Worm (Caenorhabditis elegans) whole organism, L4/young adult: ENCODE results near the gene Y57G11C.48.
"Not testable (repeated sequence)": the region's sequence is repeated elsewhere in the genome, so short reads cannot be mapped to it uniquely, and the experiment has no call there.

Experiments
- W03F9.2 ChIP-seq: fragments of 150-350 bp; optimal IDR thresholded peaks from 2 replicates; lab custom pipeline; 2014; ENCODE audit warnings: missing biosample characterization, missing genetic modification characterization
- dao-5 ChIP-seq: sonication (generic microtip); optimal IDR thresholded peaks from 2 replicates; lab custom pipeline; 2016; ENCODE audit warnings: missing genotype, missing genetic modification characterization, moderate library complexity, missing compliant biosample characterization
- him-1 ChIP-seq: sonication (generic microtip); optimal IDR thresholded peaks from 2 replicates; lab custom pipeline; 2016; ENCODE audit warnings: missing genotype, missing genetic modification reagents, missing genetic modification characterization, missing compliant biosample characterization

Gene Y57G11C.48

ce11 chrIV:14944234-14944633 is at the start of gene Y57G11C.48:
Gene Y57G11C.48 (minus strand): TSS chrIV:14944334.
- TF ChIP-seq W03F9.2 (tag; lab: Kevin White, UChicago) (no peak), him-1 (no peak), dao-5 (tag; lab: Kevin White, UChicago) (no peak)

- TF ChIP-seq dao-5 (tag; lab: Kevin White, UChicago) (no peak), him-1 (no peak), W03F9.2 (tag; lab: Kevin White, UChicago) (no peak)
Measured at ce11 chrIV:14986684-14987083, 42.5 kb upstream of the Y57G11C.48 start, which contains the start of gene dpy-4. Gene dpy-4 (minus strand): TSS chrIV:14986784.

ce11 chrIV:14985859-14986258 is 41.7 kb upstream of the Y57G11C.48 start:
- TF ChIP-seq him-1: no peak
- TF ChIP-seq dao-5 (tag; lab: Kevin White, UChicago): no peak
- no peak for TF ChIP-seq W03F9.2 (tag; lab: Kevin White, UChicago)

ce11 chrIV:14985019-14985418 is 40.9 kb upstream of the Y57G11C.48 start:
- TF ChIP-seq dao-5 (tag; lab: Kevin White, UChicago) (no peak), W03F9.2 (tag; lab: Kevin White, UChicago) (no peak), him-1 (no peak)

- TF ChIP-seq W03F9.2 (tag; lab: Kevin White, UChicago) (no peak), him-1 (no peak), dao-5 (tag; lab: Kevin White, UChicago) (no peak)
Measured at ce11 chrIV:14981311-14981710, 37.2 kb upstream of the Y57G11C.48 start, which contains the start of gene atln-2. Gene atln-2 (plus strand): TSS chrIV:14981611.

ce11 chrIV:14978204-14978603 is 34.1 kb upstream of the Y57G11C.48 start:
- no peak for TF ChIP-seq him-1

- TF ChIP-seq W03F9.2 (tag; lab: Kevin White, UChicago): no peak
- TF ChIP-seq him-1: no peak
- no peak for TF ChIP-seq dao-5 (tag; lab: Kevin White, UChicago)
Measured at ce11 chrIV:14960061-14960460, 15.9 kb upstream of the Y57G11C.48 start.

ce11 chrIV:14959375-14959774 is 15.2 kb upstream of the Y57G11C.48 start:
- TF ChIP-seq him-1 (no peak), W03F9.2 (tag; lab: Kevin White, UChicago) (peak; percentile 87)

ce11 chrIV:14958551-14958950 is 14.4 kb upstream of the Y57G11C.48 start, which contains the start of gene Y41E3.1:
Gene Y41E3.1 (minus strand): TSS chrIV:14958874.
- no peak for TF ChIP-seq him-1
- TF ChIP-seq dao-5 (tag; lab: Kevin White, UChicago): no peak
- TF ChIP-seq W03F9.2 (tag; lab: Kevin White, UChicago): no peak

ce11 chrIV:14956693-14957281 is 12.7 kb upstream of the Y57G11C.48 start:
- no peak for TF ChIP-seq W03F9.2 (tag; lab: Kevin White, UChicago)
- TF ChIP-seq dao-5 (tag; lab: Kevin White, UChicago): no peak
- no peak for TF ChIP-seq him-1

- TF ChIP-seq dao-5 (tag; lab: Kevin White, UChicago) (no peak), W03F9.2 (tag; lab: Kevin White, UChicago) (no peak), him-1 (no peak)
Measured at ce11 chrIV:14954842-14955241, 10.7 kb upstream of the Y57G11C.48 start.

- no peak for TF ChIP-seq dao-5 (tag; lab: Kevin White, UChicago)
- no peak for TF ChIP-seq W03F9.2 (tag; lab: Kevin White, UChicago)
- TF ChIP-seq him-1: no peak
Measured at ce11 chrIV:14953802-14954201, 9.7 kb upstream of the Y57G11C.48 start.

- TF ChIP-seq W03F9.2 (tag; lab: Kevin White, UChicago) (no peak), dao-5 (tag; lab: Kevin White, UChicago) (no peak), him-1 (no peak)
Measured at ce11 chrIV:14950468-14950867, 6.3 kb upstream of the Y57G11C.48 start, which contains the start of gene Y41E3.22. Gene Y41E3.22 (plus strand): TSS chrIV:14950710.

- no peak for TF ChIP-seq W03F9.2 (tag; lab: Kevin White, UChicago)
- no peak for TF ChIP-seq him-1
- no peak for TF ChIP-seq dao-5 (tag; lab: Kevin White, UChicago)
Measured at ce11 chrIV:14949048-14949447, 4.9 kb upstream of the Y57G11C.48 start.

ce11 chrIV:14938596-14938995 is 5.5 kb downstream of the Y57G11C.48 start, which contains the start of gene Y57G11C.30:
Gene Y57G11C.30 (plus strand): TSS chrIV:14938896.
- not testable (repeated sequence) for TF ChIP-seq him-1; W03F9.2 (tag; lab: Kevin White, UChicago); dao-5 (tag; lab: Kevin White, UChicago)
